Worm (Caenorhabditis elegans) whole organism, L1 larva: ENCODE results near the gene Y53C12A.8.

Experiments
- C04F5.9 ChIP-seq: sonication (generic microtip); optimal IDR thresholded peaks from 2 replicates; lab custom pipeline; 2016; ENCODE audit warnings: missing genetic modification characterization, missing compliant biosample characterization
- C16A3.4 ChIP-seq: fragments of 150-350 bp; optimal IDR thresholded peaks from 2 replicates; lab custom pipeline; 2014; ENCODE audit warnings: missing biosample characterization, missing genetic modification characterization
- C34B4.2 ChIP-seq: sonication (generic microtip); optimal IDR thresholded peaks from 2 replicates; lab custom pipeline; 2017; ENCODE audit warnings: mild to moderate bottlenecking, missing genetic modification characterization, missing compliant biosample characterization
- F16B12.6 ChIP-seq: fragments of 150-350 bp; optimal IDR thresholded peaks from 2 replicates; lab custom pipeline; 2014; ENCODE audit warnings: missing biosample characterization, missing genetic modification characterization
- aha-1 ChIP-seq: fragments of 150-350 bp; optimal IDR thresholded peaks from 2 replicates; lab custom pipeline; 2014; ENCODE audit warnings: missing biosample characterization, missing genetic modification characterization
- alr-1 ChIP-seq: fragments of 200-800 bp; sonication (Bioruptor generic); optimal IDR thresholded peaks from 2 replicates; lab custom pipeline; 2018; ENCODE audit warnings: borderline replicate concordance, mild to moderate bottlenecking, missing genetic modification characterization, missing compliant biosample characterization
- blmp-1 ChIP-seq: fragments of 150-350 bp; optimal IDR thresholded peaks from 2 replicates; lab custom pipeline; 2014; ENCODE audit warnings: missing biosample characterization, missing genetic modification characterization
- ceh-63 ChIP-seq: fragments of 200-800 bp; sonication (Bioruptor generic); optimal IDR thresholded peaks from 2 replicates; lab custom pipeline; 2018; ENCODE audit warnings: mild to moderate bottlenecking, missing genetic modification characterization, missing compliant biosample characterization
- ceh-8 ChIP-seq: fragments of 200-800 bp; sonication (Bioruptor generic); optimal IDR thresholded peaks from 2 replicates; lab custom pipeline; 2018; ENCODE audit warnings: mild to moderate bottlenecking, missing genetic modification characterization, moderate library complexity, missing compliant biosample characterization
- ceh-90 ChIP-seq: sonication (generic microtip); optimal IDR thresholded peaks from 2 replicates; lab custom pipeline; 2016; ENCODE audit warnings: missing genetic modification characterization, missing compliant biosample characterization
- dpl-1 ChIP-seq, 3 experiments: fragments of 150-350 bp in 2 of 3; sonication (generic microtip) in 1 of 3; optimal IDR thresholded peaks; 2 replicates each; lab custom pipeline; 2014 to 2017; ENCODE audit warnings: missing biosample characterization in 3 of 3, missing genetic modification characterization in 3 of 3, missing genetic modification reagents in 3 of 3
- efl-1 ChIP-seq, 4 experiments: fragments of 150-350 bp; optimal IDR thresholded peaks in 3 of 4; peaks in 1 of 4; 1 replicate in 1 of 4; 2 replicates in 3 of 4; lab custom pipeline; 2014; ENCODE audit warnings: missing biosample characterization in 2 of 4, missing genetic modification characterization in 2 of 4, missing genetic modification reagents in 2 of 4
- efl-3 ChIP-seq: fragments of 200-800 bp; sonication (Bioruptor generic); optimal IDR thresholded peaks from 2 replicates; lab custom pipeline; 2018; ENCODE audit warnings: mild to moderate bottlenecking, missing genetic modification characterization, missing compliant biosample characterization
- elt-2 ChIP-seq: sonication (generic microtip); optimal IDR thresholded peaks from 2 replicates; lab custom pipeline; 2016; ENCODE audit warnings: missing genetic modification characterization, mild to moderate bottlenecking, inconsistent platforms, missing compliant biosample characterization, missing genetic modification reagents
- fkh-10 ChIP-seq: sonication (generic microtip); optimal IDR thresholded peaks from 2 replicates; lab custom pipeline; 2017; ENCODE audit warnings: missing biosample characterization, missing genetic modification reagents, missing genetic modification characterization
- fkh-4 ChIP-seq: sonication (generic microtip); optimal IDR thresholded peaks from 2 replicates; lab custom pipeline; 2016; ENCODE audit warnings: missing compliant biosample characterization, missing genetic modification characterization, borderline replicate concordance
- fkh-8 ChIP-seq: sonication (generic microtip); optimal IDR thresholded peaks from 2 replicates; lab custom pipeline; 2016; ENCODE audit warnings: mild to moderate bottlenecking, missing genetic modification characterization, missing compliant biosample characterization
- fos-1 ChIP-seq: fragments of 150-350 bp; optimal IDR thresholded peaks from 2 replicates; lab custom pipeline; 2014; ENCODE audit warnings: missing biosample characterization, missing genetic modification characterization
- grh-1 ChIP-seq: fragments of 200-800 bp; sonication (Bioruptor generic); IDR thresholded peaks from 2 replicates; pipeline ENCODE4 v1.3.6; 2022; ENCODE audit warnings: missing genetic modification reagents, missing genetic modification characterization, missing compliant biosample characterization
- hpl-2 ChIP-seq: fragments of 150-350 bp; optimal IDR thresholded peaks from 2 replicates; lab custom pipeline; 2014; ENCODE audit warnings: missing biosample characterization, missing genetic modification reagents, missing genetic modification characterization
- lin-13 ChIP-seq: fragments of 150-350 bp; optimal IDR thresholded peaks from 2 replicates; lab custom pipeline; 2014; ENCODE audit warnings: missing biosample characterization, missing genetic modification reagents, missing genetic modification characterization
- lin-14 ChIP-seq: fragments of 200-800 bp; sonication (Bioruptor generic); optimal IDR thresholded peaks from 2 replicates; lab custom pipeline; 2018; ENCODE audit warnings: mild to moderate bottlenecking, missing genetic modification characterization, moderate library complexity, missing compliant biosample characterization
- lin-15B ChIP-seq: fragments of 150-350 bp; sonication (generic microtip); optimal IDR thresholded peaks from 3 replicates; lab custom pipeline; 2014; ENCODE audit warnings: missing biosample characterization, missing genetic modification characterization
- lin-39 ChIP-seq: fragments of 150-350 bp; optimal IDR thresholded peaks from 2 replicates; lab custom pipeline; 2014; ENCODE audit warnings: missing biosample characterization, missing genetic modification reagents, missing genetic modification characterization
- lir-3 ChIP-seq: sonication (generic microtip); optimal IDR thresholded peaks from 2 replicates; lab custom pipeline; 2016; ENCODE audit warnings: mild to moderate bottlenecking, missing genetic modification characterization, moderate library complexity, missing compliant biosample characterization; ENCODE audit not compliant: poor library complexity
- lsy-2 ChIP-seq, 2 experiments: fragments of 150-350 bp; optimal IDR thresholded peaks; 2 replicates each; lab custom pipeline; 2014; ENCODE audit warnings: missing biosample characterization in 2 of 2, missing genetic modification characterization in 2 of 2
- mef-2 ChIP-seq: fragments of 150-350 bp; optimal IDR thresholded peaks from 2 replicates; lab custom pipeline; 2014; ENCODE audit warnings: missing biosample characterization, missing genetic modification characterization
- nhr-11 ChIP-seq: fragments of 150-350 bp; optimal IDR thresholded peaks from 2 replicates; lab custom pipeline; 2014; ENCODE audit warnings: missing biosample characterization, missing genetic modification characterization
- nhr-19 ChIP-seq: fragments of 200-800 bp; sonication (Bioruptor generic); conservative IDR thresholded peaks from 2 replicates; pipeline ENCODE4 v1.3.6; 2022; ENCODE audit warnings: missing genetic modification characterization, missing compliant biosample characterization
- nhr-237 ChIP-seq: fragments of 150-350 bp; optimal IDR thresholded peaks from 2 replicates; lab custom pipeline; 2014; ENCODE audit warnings: missing biosample characterization, missing genetic modification characterization
- nhr-77 ChIP-seq: fragments of 150-350 bp; optimal IDR thresholded peaks from 2 replicates; lab custom pipeline; 2014; ENCODE audit warnings: missing biosample characterization, missing genetic modification characterization
- pag-3 ChIP-seq: sonication (generic microtip); optimal IDR thresholded peaks from 2 replicates; lab custom pipeline; 2017; ENCODE audit warnings: missing genetic modification characterization, mild to moderate bottlenecking, missing compliant biosample characterization, antibody characterized with exemption, borderline replicate concordance; ENCODE audit not compliant: insufficient read depth
- pax-3 ChIP-seq: fragments of 200-800 bp; sonication (Bioruptor generic); optimal IDR thresholded peaks from 2 replicates; lab custom pipeline; 2018; ENCODE audit warnings: mild to moderate bottlenecking, missing genetic modification characterization, moderate library complexity, missing compliant biosample characterization
- pqm-1 ChIP-seq: sonication (generic microtip); optimal IDR thresholded peaks from 3 replicates; lab custom pipeline; 2017; ENCODE audit warnings: missing biosample characterization, missing genetic modification characterization
- rnt-1 ChIP-seq: sonication (generic microtip); optimal IDR thresholded peaks from 2 replicates; lab custom pipeline; 2016; ENCODE audit warnings: mild to moderate bottlenecking, missing genetic modification characterization, moderate library complexity, missing compliant biosample characterization
- skn-1 ChIP-seq: fragments of 150-350 bp; optimal IDR thresholded peaks from 2 replicates; lab custom pipeline; 2014; ENCODE audit warnings: missing biosample characterization, missing genetic modification characterization
- snu-23 ChIP-seq: sonication (generic microtip); optimal IDR thresholded peaks from 2 replicates; lab custom pipeline; 2016; ENCODE audit warnings: missing genetic modification characterization, missing compliant biosample characterization
- sox-4 ChIP-seq: sonication (generic microtip); optimal IDR thresholded peaks from 2 replicates; lab custom pipeline; 2016; ENCODE audit warnings: missing genetic modification characterization, missing compliant biosample characterization
- sptf-1 ChIP-seq: fragments of 150-350 bp; optimal IDR thresholded peaks from 2 replicates; lab custom pipeline; 2014; ENCODE audit warnings: missing biosample characterization, missing genetic modification characterization
- sup-37 ChIP-seq: fragments of 200-800 bp; sonication (Bioruptor generic); optimal IDR thresholded peaks from 2 replicates; lab custom pipeline; 2018; ENCODE audit warnings: mild to moderate bottlenecking, missing genetic modification characterization, missing compliant biosample characterization
- tlp-1 ChIP-seq: fragments of 150-350 bp; optimal IDR thresholded peaks from 2 replicates; lab custom pipeline; 2014; ENCODE audit warnings: missing biosample characterization, missing genetic modification characterization
- unc-62 ChIP-seq: fragments of 150-350 bp; optimal IDR thresholded peaks from 2 replicates; lab custom pipeline; 2014; ENCODE audit warnings: missing biosample characterization, missing genetic modification reagents, missing genetic modification characterization
- unc-86 ChIP-seq: sonication (generic microtip); optimal IDR thresholded peaks from 2 replicates; lab custom pipeline; 2016; ENCODE audit warnings: missing genetic modification characterization, missing compliant biosample characterization
- vab-15 ChIP-seq: sonication (generic microtip); optimal IDR thresholded peaks from 2 replicates; lab custom pipeline; 2017; ENCODE audit warnings: missing genotype, mild to moderate bottlenecking, missing genetic modification characterization, missing compliant biosample characterization
- xbp-1 ChIP-seq: sonication (generic microtip); optimal IDR thresholded peaks from 2 replicates; lab custom pipeline; 2016; ENCODE audit warnings: missing genetic modification characterization, missing compliant biosample characterization
- zag-1 ChIP-seq: fragments of 150-350 bp; optimal IDR thresholded peaks from 2 replicates; lab custom pipeline; 2014; ENCODE audit warnings: missing biosample characterization, missing genetic modification characterization
- ztf-11 ChIP-seq, 2 experiments: sonication (generic microtip); optimal IDR thresholded peaks; 2 replicates each; lab custom pipeline; 2016 to 2017; ENCODE audit warnings: missing genetic modification characterization in 2 of 2, missing biosample characterization in 1 of 2, missing compliant biosample characterization in 1 of 2
- ztf-4 ChIP-seq: fragments of 150-350 bp; optimal IDR thresholded peaks from 2 replicates; lab custom pipeline; 2014; ENCODE audit warnings: missing biosample characterization, missing genetic modification characterization

Y53C12A.8 gene

DNA sequence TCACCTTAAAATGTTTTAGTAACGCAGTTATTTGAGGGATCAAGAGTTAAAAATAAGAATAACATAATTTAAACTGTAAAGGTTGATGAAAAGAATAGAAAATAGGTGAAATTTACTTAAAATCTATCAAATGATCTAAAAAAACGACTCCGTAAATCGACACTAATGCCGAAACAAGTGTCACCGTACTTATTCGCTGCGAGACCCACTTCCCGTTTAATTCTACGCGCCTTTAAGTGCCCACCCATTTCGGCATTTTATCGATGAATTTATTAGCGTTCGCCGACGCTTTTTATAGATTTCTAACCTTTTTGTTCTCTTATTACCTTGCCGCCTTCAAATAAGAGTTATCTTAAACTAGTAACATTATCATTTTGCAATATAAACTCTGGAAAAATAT is 45.8 kb upstream of the Y53C12A.8 start, which contains the start of the genes Y53C12B.1 and nos-3 (continued):
- no peak for TF ChIP-seq efl-3 (GFP tag; lab: Kevin White, UChicago)
- no peak for TF ChIP-seq pag-3 (tag; lab: Kevin White, UChicago)
- no peak for TF ChIP-seq aha-1 (tag; lab: Kevin White, UChicago)
- peak; percentile 63 for TF ChIP-seq grh-1
- TF ChIP-seq lin-39 (tag; lab: Kevin White, UChicago): peak; percentile 55
- peak; percentile 65 for TF ChIP-seq F16B12.6
- TF ChIP-seq ceh-8 (GFP tag; lab: Kevin White, UChicago): peak; percentile 22
- TF ChIP-seq lin-13 (GFP tag; lab: Kevin White, UChicago): peak; percentile 64
- TF ChIP-seq nhr-77: peak; percentile 69
- TF ChIP-seq fkh-8: peak; percentile 62
- peak; percentile 41 for TF ChIP-seq vab-15 (tag; lab: Kevin White, UChicago)
- TF ChIP-seq lin-14 (GFP tag; lab: Kevin White, UChicago): peak; percentile 80
- TF ChIP-seq fos-1 (tag; lab: Kevin White, UChicago): peak; percentile 42
- no peak for TF ChIP-seq mef-2 (tag; lab: Kevin White, UChicago)
- TF ChIP-seq lir-3 (tag; lab: Kevin White, UChicago): peak; percentile 63
- peak; percentile 74 for TF ChIP-seq blmp-1 (tag; lab: Kevin White, UChicago)
- no peak for TF ChIP-seq sox-4 (tag; lab: Kevin White, UChicago)
- peak; percentile 80 for TF ChIP-seq xbp-1 (tag; lab: Kevin White, UChicago)
- TF ChIP-seq lin-15B (tag; lab: Kevin White, UChicago): peak; percentile 57
- TF ChIP-seq pqm-1: no peak
- peak; percentile 28 for TF ChIP-seq elt-2 (tag; lab: Kevin White, UChicago)
- no peak for TF ChIP-seq C34B4.2
- peak; percentile 18 for TF ChIP-seq C04F5.9 (tag; lab: Kevin White, UChicago)
- TF ChIP-seq rnt-1 (tag; lab: Kevin White, UChicago): peak; percentile 83
- TF ChIP-seq alr-1 (tag; lab: Kevin White, UChicago): no peak
- TF ChIP-seq skn-1 (tag; lab: Kevin White, UChicago): peak; percentile 82
- no peak for TF ChIP-seq hpl-2 (GFP tag; lab: Kevin White, UChicago)
- peak; percentile 71 to 81 (median 78) for TF ChIP-seq dpl-1 (GFP tag; optimal IDR thresholded peaks at IDR 0.05; lab: Kevin White, UChicago)
- TF ChIP-seq ztf-11 (tag; optimal IDR thresholded peaks at IDR 0.05; lab: Kevin White, UChicago): no peak
- no peak for TF ChIP-seq unc-62
- no peak for TF ChIP-seq sptf-1 (tag; lab: Kevin White, UChicago)
- TF ChIP-seq fkh-4 (tag; lab: Kevin White, UChicago): no peak
- no peak for TF ChIP-seq ceh-90 (tag; lab: Kevin White, UChicago)
- peak; percentile 89 for TF ChIP-seq snu-23
- TF ChIP-seq fkh-10 (GFP tag; lab: Kevin White, UChicago): peak; percentile 27
- no peak for TF ChIP-seq zag-1 (tag; lab: Kevin White, UChicago)
- peak; percentile 99 for TF ChIP-seq lsy-2 (tag; optimal IDR thresholded peaks at IDR 0.05; lab: Kevin White, UChicago)
- TF ChIP-seq tlp-1 (tag; lab: Kevin White, UChicago): no peak

DNA sequence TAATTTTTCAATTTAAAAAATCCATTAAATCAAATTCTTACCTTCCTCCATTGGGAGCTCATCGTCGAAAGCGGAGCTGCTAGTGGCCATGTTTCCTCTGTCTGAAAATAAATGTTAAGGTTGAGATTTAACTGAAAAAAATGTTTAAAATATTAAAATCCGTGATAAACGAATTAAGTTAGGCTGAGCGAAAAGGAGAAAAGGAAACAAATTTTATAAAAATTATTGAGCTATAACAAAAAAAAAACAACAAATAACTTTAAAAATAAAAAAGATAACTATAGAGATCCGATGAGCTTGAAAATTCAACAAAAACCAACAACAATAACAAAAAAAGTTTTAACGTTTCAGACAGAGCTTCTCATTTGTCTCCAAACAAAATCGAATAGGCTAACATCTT is 42.5 kb upstream of the Y53C12A.8 start, which contains the start of gene pno-1:
Gene pno-1, minus strand, starts transcription at position 101 of the 400 bp plus-strand sequence.
- TF ChIP-seq nhr-19 (GFP tag; lab: Robert Waterston, UW): no peak
- no peak for TF ChIP-seq rnt-1 (tag; lab: Kevin White, UChicago)
- TF ChIP-seq pax-3 (tag; lab: Kevin White, UChicago): no peak
- no peak for TF ChIP-seq ceh-63
- TF ChIP-seq ztf-4 (tag; lab: Kevin White, UChicago): no peak
- no peak for TF ChIP-seq sup-37
- TF ChIP-seq nhr-237: no peak
- no peak for TF ChIP-seq C16A3.4 (tag; lab: Kevin White, UChicago)
- no peak for TF ChIP-seq unc-86 (tag; lab: Kevin White, UChicago)
- no peak for TF ChIP-seq efl-1 (optimal IDR thresholded peaks at IDR 0.05; lab: Kevin White, UChicago)
- TF ChIP-seq efl-1 (GFP tag; optimal IDR thresholded peaks at IDR 0.05 in 1 of 2; lab: Kevin White, UChicago): no peak
- TF ChIP-seq F16B12.6: no peak
- no peak for TF ChIP-seq nhr-11 (tag; lab: Kevin White, UChicago)
- TF ChIP-seq sox-4 (tag; lab: Kevin White, UChicago): no peak
